Fruit fly (Drosophila melanogaster): Measurements from ENCODE around the gene Hr78.
A peak's percentile ranks its signal among the peaks of the same experiment; 100 is the strongest.

Hr78 gene

DNA sequence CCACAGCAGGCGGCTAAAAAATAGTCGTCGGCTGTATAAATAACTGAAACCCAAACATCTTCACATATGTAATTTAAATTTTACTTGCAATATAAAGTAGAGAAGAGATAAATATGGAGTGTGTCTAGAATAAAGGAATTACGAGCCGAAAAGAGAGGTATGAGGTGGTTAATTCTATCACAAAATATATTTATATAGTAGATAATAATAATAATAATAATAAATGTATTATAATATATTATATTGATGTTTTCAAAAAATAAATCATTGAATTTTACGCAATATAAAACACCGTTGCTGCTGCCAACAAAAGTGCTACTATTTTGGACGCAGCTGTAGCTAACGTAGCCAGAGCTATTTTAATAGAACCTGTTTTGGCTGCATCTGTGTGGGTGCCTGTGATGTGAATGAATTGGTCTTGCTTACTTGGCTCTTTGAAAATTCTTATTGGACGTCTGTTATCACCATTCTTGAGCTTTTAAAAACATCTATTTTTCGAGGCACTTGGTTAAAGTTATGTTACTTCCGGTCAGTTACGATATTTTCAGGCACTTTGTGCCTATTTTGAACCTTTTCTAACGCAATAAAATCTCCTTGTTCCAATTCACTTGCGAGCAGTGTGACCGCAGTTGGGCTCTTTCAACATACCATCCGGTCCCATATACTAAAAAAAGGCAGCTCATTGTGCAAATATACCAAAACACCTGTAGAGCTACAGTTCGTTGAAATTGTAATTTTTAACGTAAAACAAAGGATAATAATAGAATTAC lies at the start of gene Hr78:
Gene Hr78, minus strand, starts transcription at position 630 of the 770 bp plus-strand sequence.
- no peak for TF ChIP-seq CG8478 (optimal IDR thresholded peaks at IDR 0.05)
- TF ChIP-seq CTCF (optimal IDR thresholded peaks at IDR 0.05): no peak

DNA sequence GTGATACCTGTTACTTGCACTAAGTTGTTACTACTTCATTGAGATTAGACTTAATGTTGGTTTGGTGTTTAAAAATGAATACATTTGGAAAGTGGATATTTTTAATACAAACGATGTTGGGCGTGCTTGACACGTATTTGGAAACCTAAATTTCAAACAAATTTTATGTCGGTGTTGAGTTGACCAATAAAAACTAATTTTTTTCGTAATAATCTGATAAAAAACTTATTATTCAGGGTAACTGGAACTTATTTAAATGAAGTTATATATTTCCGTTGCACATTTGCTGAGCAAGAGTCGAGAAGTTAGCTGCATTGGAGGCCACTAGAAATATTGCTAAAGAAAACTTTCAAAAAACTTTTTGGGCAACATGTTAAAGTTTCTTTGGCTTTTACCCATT lies 44.8 kb upstream of the Hr78 start, which contains the start of gene CG33290:
Gene CG33290, plus strand, starts transcription at position 301 of the 400 bp plus-strand sequence.
- TF ChIP-seq CTCF (optimal IDR thresholded peaks at IDR 0.05): no peak
- no peak for TF ChIP-seq CG8478 (optimal IDR thresholded peaks at IDR 0.05)

DNA sequence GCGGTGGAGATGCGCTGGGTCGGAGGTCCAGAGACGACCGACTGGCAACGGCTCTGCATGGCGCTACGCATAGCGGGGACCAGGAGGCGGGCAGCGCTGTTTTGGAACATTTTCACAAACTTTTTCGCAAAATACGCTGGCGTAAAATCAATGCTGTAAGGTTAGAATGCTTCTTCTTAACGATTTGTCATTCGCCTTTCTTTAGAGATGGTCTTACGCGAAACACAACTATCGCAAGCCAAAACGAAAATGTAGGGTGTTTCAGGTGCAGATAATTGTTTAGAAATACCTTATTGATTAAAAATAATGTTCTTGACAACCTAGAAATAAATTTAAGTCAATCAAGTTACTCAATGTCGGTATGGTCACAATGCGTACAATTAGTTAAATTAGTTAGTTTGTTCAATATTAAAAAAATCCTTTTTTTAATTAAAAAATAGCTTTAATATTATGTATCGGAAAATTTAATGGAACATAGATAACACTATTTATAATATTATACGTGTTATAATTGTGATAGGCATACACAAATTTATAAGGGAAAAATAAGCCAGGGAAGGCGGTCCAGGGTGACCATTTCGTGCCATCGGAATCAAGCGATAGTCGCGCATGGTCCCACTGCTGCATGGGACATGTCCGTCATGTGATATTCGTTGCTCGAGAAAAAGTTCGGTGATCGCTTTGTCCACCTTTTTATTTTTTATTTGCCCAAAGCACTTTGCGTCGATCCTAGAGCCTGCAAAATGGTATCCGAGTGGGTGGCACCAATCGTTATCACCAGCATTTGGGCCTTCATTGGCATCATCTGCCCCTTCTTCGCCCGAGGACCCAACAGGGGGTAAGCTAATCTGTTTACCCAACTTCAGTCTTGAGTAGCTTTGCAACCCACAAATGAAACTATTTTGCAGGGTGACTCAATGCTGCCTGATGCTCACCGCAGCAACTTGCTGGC lies 42.2 kb upstream of the Hr78 start, which contains the start of the genes COX8 and VhaM9.7-b:
Gene COX8, minus strand, starts transcription at position 203 of the 952 bp plus-strand sequence.
Gene VhaM9.7-b, plus strand, starts transcription at position 618 of the 952 bp plus-strand sequence.
- no peak for TF ChIP-seq CG8478 (optimal IDR thresholded peaks at IDR 0.05)
- TF ChIP-seq CTCF (optimal IDR thresholded peaks at IDR 0.05): peak; percentile 13 to 14

DNA sequence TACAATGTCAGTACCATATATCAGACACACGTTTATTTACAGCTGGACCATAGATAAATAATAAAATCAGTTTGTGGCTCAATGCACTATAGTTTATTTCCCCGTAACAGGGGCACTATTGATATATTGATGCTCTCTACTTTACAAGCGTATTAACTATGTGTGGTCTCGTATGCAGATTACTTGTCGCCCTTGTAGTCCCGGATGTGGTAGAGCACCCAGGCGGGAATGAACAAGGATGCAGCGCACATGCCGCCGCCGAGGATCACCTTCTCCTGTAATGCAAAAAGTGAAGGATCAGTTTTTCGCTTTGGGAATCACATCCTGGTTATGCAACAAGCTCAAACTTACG lies 41.6 kb upstream of the Hr78 start:
- TF ChIP-seq CTCF (optimal IDR thresholded peaks at IDR 0.05) (no peak), CG8478 (optimal IDR thresholded peaks at IDR 0.05) (no peak)

DNA sequence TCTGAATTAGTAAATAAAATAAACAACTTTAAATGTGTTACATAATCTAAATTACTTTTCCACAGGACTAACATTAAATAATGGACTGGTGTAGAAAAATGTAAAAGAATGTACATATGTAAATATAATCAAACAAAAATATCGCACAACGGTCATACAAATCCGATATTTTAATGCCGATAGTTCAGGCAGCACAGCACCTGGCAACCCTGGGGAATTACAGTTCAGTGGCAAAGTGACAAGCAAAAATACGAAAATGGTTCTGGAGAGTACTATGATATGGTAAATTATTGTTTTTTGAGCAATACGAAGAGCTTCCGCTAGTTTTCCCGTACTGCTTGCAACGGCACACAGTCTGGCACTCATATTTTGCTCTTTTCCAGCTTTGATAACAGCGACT lies 39.6 kb upstream of the Hr78 start, which contains the start of gene Rpn10:
Gene Rpn10, plus strand, starts transcription at position 144 of the 400 bp plus-strand sequence.
- TF ChIP-seq CG8478 (optimal IDR thresholded peaks at IDR 0.05): no peak
- peak; percentile 39 to 50 for TF ChIP-seq CTCF (optimal IDR thresholded peaks at IDR 0.05)

DNA sequence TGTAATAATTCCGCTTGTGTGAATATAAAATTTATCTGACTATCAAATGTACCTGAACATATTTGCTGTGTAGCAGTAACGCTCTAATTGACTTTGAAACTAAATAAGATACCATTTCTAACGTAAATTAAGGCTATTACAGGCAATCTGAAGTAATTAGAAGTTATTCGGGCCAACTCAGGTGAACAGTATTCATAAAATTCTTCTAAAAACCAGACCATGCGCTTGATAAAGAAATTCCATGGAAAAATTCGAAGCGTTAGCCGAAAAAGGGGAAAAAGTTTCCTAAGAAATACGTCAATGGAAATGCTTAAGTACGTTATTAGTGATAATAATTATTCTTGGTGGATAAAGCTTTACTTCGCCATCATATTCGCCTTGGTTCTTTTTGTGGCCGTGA lies 37.1 kb upstream of the Hr78 start, which contains the start of gene ppk5:
Gene ppk5, plus strand, starts transcription at position 301 of the 400 bp plus-strand sequence.
- no peak for TF ChIP-seq CTCF (optimal IDR thresholded peaks at IDR 0.05)

DNA sequence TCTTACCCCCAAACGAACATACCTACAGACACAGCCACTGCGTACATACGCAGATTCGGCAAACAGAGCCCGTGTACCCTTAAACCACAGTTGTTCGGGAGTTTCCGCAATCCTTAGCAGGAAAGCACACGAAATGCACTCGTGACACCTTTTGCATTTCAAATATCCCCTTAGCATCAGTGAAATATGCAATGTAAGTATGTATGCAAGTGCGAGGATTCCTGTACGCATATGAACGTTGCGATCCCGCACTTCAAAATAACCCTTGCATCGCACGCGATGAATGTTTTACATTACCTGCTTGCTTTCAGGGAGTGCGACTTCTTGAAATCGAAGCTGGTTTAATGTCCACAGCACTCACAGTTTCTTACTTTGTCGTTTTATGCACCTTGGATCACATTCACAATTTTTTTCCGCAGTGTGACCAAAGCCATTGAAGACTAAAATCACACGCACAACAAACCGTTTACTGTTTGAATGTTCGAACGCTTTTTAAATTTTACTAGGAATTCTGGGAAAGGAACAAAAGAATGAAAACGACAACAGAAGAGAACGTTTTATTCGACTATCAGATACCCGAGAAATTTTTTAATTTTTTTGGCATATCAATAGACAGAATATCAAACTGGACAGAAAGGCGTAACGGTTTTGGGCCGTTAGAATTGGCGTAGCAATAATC lies 36.1 kb upstream of the Hr78 start, which contains the start of gene Mkrn1:
Gene Mkrn1, minus strand, starts transcription at position 444 of the 679 bp plus-strand sequence.
- peak in 1 of 2 experiments; percentile 40 for TF ChIP-seq CTCF (optimal IDR thresholded peaks at IDR 0.05)
- TF ChIP-seq CG8478 (optimal IDR thresholded peaks at IDR 0.05): no peak

DNA sequence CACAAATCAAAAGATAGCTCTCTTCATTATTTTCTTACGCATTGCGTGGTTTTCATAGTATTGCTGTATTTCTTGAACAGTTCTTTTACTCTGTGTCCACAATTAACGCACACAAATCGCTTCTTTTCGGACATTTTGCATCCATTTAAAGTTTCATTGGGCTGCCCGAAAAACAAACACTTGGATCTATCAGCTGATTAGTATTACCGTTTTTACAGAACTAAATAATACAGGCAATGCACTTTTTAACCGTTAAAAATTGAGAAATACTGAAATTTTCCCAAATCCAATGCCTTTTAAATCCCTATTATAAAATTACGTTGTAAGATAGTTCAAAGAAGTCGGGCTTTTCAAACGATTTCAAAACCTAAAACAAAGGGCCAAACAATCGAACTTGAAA lies 31.8 kb upstream of the Hr78 start, which contains the start of gene Arv1:
Gene Arv1, minus strand, starts transcription at position 226 of the 400 bp plus-strand sequence.
- TF ChIP-seq CG8478 (optimal IDR thresholded peaks at IDR 0.05) (no peak), CTCF (optimal IDR thresholded peaks at IDR 0.05) (no peak)

DNA sequence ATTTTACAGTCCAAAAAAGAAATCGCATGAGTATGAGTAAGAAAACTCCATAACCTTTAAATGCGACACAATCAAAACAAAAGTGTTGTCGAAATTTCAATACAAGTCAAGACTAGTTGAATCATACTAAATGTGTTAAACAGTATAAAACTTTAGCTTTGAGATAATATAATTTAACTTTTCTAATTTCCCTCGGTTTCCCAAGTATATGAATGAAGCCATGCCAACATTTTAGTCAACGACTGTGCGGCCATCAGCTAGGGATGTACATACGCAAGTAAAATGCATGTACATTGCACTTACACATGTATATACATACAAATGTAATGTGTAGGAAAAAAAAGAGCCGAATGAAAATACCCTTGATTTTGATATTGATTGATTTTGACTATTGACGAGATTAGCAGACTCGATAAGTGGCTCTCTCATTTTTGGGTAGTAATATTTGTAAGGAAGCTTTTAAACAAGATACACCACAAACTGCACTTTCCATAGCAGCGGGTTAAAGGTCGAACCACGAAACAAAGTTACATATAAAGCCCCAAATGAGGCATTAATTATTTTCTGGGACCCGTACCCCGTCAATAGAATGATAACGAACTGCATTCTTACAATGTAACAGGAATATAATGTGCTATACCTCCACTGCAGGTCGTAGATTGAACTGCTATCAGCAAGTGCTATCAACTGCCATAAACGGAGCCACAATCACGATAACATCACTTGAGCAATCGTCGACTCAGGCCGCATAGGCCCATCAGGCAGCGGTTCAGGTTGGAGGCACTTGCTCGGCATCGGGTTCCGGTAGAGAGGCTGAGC lies 27.0 kb upstream of the Hr78 start:
- TF ChIP-seq CTCF (optimal IDR thresholded peaks at IDR 0.05) (no peak), CG8478 (optimal IDR thresholded peaks at IDR 0.05) (no peak)

DNA sequence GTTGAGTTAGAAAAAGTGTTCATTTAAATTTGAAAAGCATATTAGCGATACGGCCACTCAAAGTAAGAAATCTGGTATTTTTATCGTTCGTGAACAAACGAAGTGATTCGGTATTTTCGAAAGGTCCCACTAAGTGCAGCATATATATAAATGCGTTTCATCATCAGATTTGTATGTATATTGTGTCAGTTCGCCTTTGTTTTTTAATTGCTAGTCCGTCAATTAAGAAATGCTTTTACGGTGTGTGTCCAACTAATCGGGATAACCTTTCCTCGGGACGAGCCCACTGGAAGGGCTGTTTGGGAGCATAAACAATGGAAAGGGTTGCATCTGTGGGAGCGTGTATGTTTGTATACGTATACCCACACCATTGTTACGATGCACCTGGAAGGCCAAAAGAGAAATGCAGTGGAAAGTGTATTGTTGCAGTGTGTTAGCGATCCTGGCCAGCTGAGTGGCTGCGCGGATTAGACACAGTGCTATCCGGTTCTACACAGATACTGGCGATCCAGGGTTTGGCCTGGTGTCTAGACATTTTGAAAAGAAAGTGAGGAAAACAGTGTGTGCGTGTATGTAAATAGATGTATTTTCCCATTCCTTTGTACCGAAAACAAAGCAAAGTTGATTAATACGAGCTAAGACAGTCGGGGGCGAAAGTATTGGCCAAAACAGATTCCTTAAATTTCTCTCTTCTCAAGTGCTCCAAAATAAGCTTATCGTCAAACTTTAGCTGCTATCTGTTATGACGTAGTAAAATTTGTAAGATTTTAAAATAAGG lies 26.0 kb upstream of the Hr78 start, which contains the start of gene CG7611:
Gene CG7611, plus strand, starts transcription at position 128 of the 778 bp plus-strand sequence.
- TF ChIP-seq CTCF (optimal IDR thresholded peaks at IDR 0.05) (peak in 1 of 2 experiments; percentile 1), CG8478 (optimal IDR thresholded peaks at IDR 0.05) (no peak)

DNA sequence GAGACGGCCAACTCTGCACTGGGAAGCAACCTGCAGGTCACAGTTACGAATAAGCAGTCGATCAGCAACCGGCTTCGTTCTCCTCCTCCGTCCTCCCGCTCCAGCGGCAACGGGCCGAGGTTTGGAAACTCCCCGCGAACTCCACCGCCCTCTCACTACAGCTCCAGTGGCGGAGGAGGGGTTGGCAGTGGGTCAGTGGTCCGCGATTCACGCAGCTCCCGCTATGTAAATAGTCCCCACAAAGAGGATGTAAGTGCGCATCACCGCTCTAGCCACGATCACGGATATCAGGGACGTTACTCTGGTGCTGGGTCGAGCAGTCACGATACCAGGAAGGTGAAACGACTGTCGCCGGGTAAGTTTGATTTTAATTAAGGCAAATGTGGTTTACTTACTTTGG lies 21.1 kb upstream of the Hr78 start:
- no peak for TF ChIP-seq CG8478 (optimal IDR thresholded peaks at IDR 0.05)
- TF ChIP-seq CTCF (optimal IDR thresholded peaks at IDR 0.05): no peak

DNA sequence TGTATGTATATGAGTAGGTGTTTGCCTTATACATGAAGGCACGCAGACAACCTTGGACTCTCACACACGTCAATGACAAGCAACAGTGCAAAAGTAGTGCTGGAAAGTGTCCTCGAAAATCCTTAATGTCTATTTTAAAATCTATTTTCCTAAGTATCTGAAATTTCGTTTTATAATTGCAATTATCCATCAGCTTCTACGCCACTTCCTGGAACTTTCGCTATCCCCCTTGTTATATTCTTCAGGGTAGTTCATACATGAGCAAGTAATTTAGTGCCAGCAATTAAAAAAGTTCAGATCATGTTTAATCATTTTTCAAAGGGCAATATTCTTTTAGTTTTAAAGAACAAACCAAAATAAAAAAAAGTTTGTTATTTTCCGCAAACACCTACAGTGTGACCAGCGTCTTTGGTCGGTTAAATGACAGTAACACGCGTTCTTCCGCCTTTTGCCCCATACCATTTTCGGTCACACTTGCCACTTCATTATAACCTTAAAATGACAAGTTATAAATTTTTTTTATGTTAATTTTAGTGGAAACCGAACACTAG lies 19.5 kb upstream of the Hr78 start:
- TF ChIP-seq CTCF (optimal IDR thresholded peaks at IDR 0.05): no peak
- no peak for TF ChIP-seq CG8478 (optimal IDR thresholded peaks at IDR 0.05)

All from S2 (cell line).